Worm (Caenorhabditis elegans) whole organism, L1 larva: ENCODE results near the gene pek-1.

Experiments used
- C04F5.9 ChIP-seq: sonication (generic microtip); optimal IDR thresholded peaks from 2 replicates; lab custom pipeline; 2016; ENCODE audit warnings: missing genetic modification characterization, missing compliant biosample characterization
- C16A3.4 ChIP-seq: fragments of 150-350 bp; optimal IDR thresholded peaks from 2 replicates; lab custom pipeline; 2014; ENCODE audit warnings: missing biosample characterization, missing genetic modification characterization
- F16B12.6 ChIP-seq: fragments of 150-350 bp; optimal IDR thresholded peaks from 2 replicates; lab custom pipeline; 2014; ENCODE audit warnings: missing biosample characterization, missing genetic modification characterization
- aha-1 ChIP-seq: fragments of 150-350 bp; optimal IDR thresholded peaks from 2 replicates; lab custom pipeline; 2014; ENCODE audit warnings: missing biosample characterization, missing genetic modification characterization
- blmp-1 ChIP-seq: fragments of 150-350 bp; optimal IDR thresholded peaks from 2 replicates; lab custom pipeline; 2014; ENCODE audit warnings: missing biosample characterization, missing genetic modification characterization
- ceh-8 ChIP-seq: fragments of 200-800 bp; sonication (Bioruptor generic); optimal IDR thresholded peaks from 2 replicates; lab custom pipeline; 2018; ENCODE audit warnings: mild to moderate bottlenecking, missing genetic modification characterization, moderate library complexity, missing compliant biosample characterization
- ceh-82 ChIP-seq, 3 experiments: fragments of 150-350 bp in 1 of 3; sonication (generic microtip) in 2 of 3; optimal IDR thresholded peaks; 2 replicates each; lab custom pipeline; 2014 to 2017; ENCODE audit warnings: missing biosample characterization in 3 of 3, missing genetic modification characterization in 3 of 3
- ceh-88 ChIP-seq: fragments of 200-800 bp; sonication (Bioruptor generic); IDR thresholded peaks from 2 replicates; pipeline ENCODE4 v1.3.6; 2022; ENCODE audit warnings: missing genetic modification characterization, missing compliant biosample characterization
- dpl-1 ChIP-seq, 3 experiments: fragments of 150-350 bp in 2 of 3; sonication (generic microtip) in 1 of 3; optimal IDR thresholded peaks; 2 replicates each; lab custom pipeline; 2014 to 2017; ENCODE audit warnings: missing biosample characterization in 3 of 3, missing genetic modification characterization in 3 of 3, missing genetic modification reagents in 3 of 3
- efl-1 ChIP-seq, 4 experiments: fragments of 150-350 bp; optimal IDR thresholded peaks in 3 of 4; peaks in 1 of 4; 1 replicate in 1 of 4; 2 replicates in 3 of 4; lab custom pipeline; 2014; ENCODE audit warnings: missing biosample characterization in 2 of 4, missing genetic modification characterization in 2 of 4, missing genetic modification reagents in 2 of 4
- efl-3 ChIP-seq: fragments of 200-800 bp; sonication (Bioruptor generic); optimal IDR thresholded peaks from 2 replicates; lab custom pipeline; 2018; ENCODE audit warnings: mild to moderate bottlenecking, missing genetic modification characterization, missing compliant biosample characterization
- egl-27 ChIP-seq, 2 experiments: fragments of 150-350 bp in 1 of 2; sonication (generic microtip); optimal IDR thresholded peaks; 3 replicates each; lab custom pipeline; 2017 to 2018; ENCODE audit warnings: missing biosample characterization in 2 of 2, missing genetic modification characterization in 2 of 2, missing genetic modification reagents in 2 of 2
- elt-2 ChIP-seq: sonication (generic microtip); optimal IDR thresholded peaks from 2 replicates; lab custom pipeline; 2016; ENCODE audit warnings: missing genetic modification characterization, mild to moderate bottlenecking, inconsistent platforms, missing compliant biosample characterization, missing genetic modification reagents
- ets-5 ChIP-seq: fragments of 200-800 bp; sonication (Bioruptor generic); IDR thresholded peaks from 2 replicates; pipeline ENCODE4 v1.3.6; 2022; ENCODE audit warnings: missing genetic modification characterization, missing compliant biosample characterization
- fkh-4 ChIP-seq: sonication (generic microtip); optimal IDR thresholded peaks from 2 replicates; lab custom pipeline; 2016; ENCODE audit warnings: missing compliant biosample characterization, missing genetic modification characterization, borderline replicate concordance
- fkh-8 ChIP-seq: sonication (generic microtip); optimal IDR thresholded peaks from 2 replicates; lab custom pipeline; 2016; ENCODE audit warnings: mild to moderate bottlenecking, missing genetic modification characterization, missing compliant biosample characterization
- grh-1 ChIP-seq: fragments of 200-800 bp; sonication (Bioruptor generic); IDR thresholded peaks from 2 replicates; pipeline ENCODE4 v1.3.6; 2022; ENCODE audit warnings: missing genetic modification reagents, missing genetic modification characterization, missing compliant biosample characterization
- hlh-4 ChIP-seq: sonication (generic microtip); optimal IDR thresholded peaks from 2 replicates; lab custom pipeline; 2016; ENCODE audit warnings: mild to moderate bottlenecking, missing genetic modification characterization, missing compliant biosample characterization
- hpl-2 ChIP-seq: fragments of 150-350 bp; optimal IDR thresholded peaks from 2 replicates; lab custom pipeline; 2014; ENCODE audit warnings: missing biosample characterization, missing genetic modification reagents, missing genetic modification characterization
- isw-1 ChIP-seq: fragments of 200-800 bp; sonication (Bioruptor generic); IDR thresholded peaks from 2 replicates; pipeline ENCODE4 v1.3.6; 2022; ENCODE audit warnings: missing genetic modification characterization, missing compliant biosample characterization
- lin-13 ChIP-seq: fragments of 150-350 bp; optimal IDR thresholded peaks from 2 replicates; lab custom pipeline; 2014; ENCODE audit warnings: missing biosample characterization, missing genetic modification reagents, missing genetic modification characterization
- lin-14 ChIP-seq: fragments of 200-800 bp; sonication (Bioruptor generic); optimal IDR thresholded peaks from 2 replicates; lab custom pipeline; 2018; ENCODE audit warnings: mild to moderate bottlenecking, missing genetic modification characterization, moderate library complexity, missing compliant biosample characterization
- lin-39 ChIP-seq: fragments of 150-350 bp; optimal IDR thresholded peaks from 2 replicates; lab custom pipeline; 2014; ENCODE audit warnings: missing biosample characterization, missing genetic modification reagents, missing genetic modification characterization
- lsy-2 ChIP-seq, 2 experiments: fragments of 150-350 bp; optimal IDR thresholded peaks; 2 replicates each; lab custom pipeline; 2014; ENCODE audit warnings: missing biosample characterization in 2 of 2, missing genetic modification characterization in 2 of 2
- mab-9 ChIP-seq: fragments of 200-800 bp; sonication (Bioruptor generic); IDR thresholded peaks from 2 replicates; pipeline ENCODE4 v1.3.6; 2022; ENCODE audit warnings: missing genetic modification reagents, missing genetic modification characterization, missing compliant biosample characterization
- mdl-1 ChIP-seq, 2 experiments: fragments of 150-350 bp; optimal IDR thresholded peaks; 2 replicates each; lab custom pipeline; 2014 to 2017; ENCODE audit warnings: missing biosample characterization in 2 of 2, missing genetic modification characterization in 2 of 2, inconsistent platforms in 1 of 2
- mep-1 ChIP-seq: fragments of 150-350 bp; optimal IDR thresholded peaks from 2 replicates; lab custom pipeline; 2014; ENCODE audit warnings: missing biosample characterization, missing genetic modification characterization
- nhr-11 ChIP-seq: fragments of 150-350 bp; optimal IDR thresholded peaks from 2 replicates; lab custom pipeline; 2014; ENCODE audit warnings: missing biosample characterization, missing genetic modification characterization
- nhr-19 ChIP-seq: fragments of 200-800 bp; sonication (Bioruptor generic); conservative IDR thresholded peaks from 2 replicates; pipeline ENCODE4 v1.3.6; 2022; ENCODE audit warnings: missing genetic modification characterization, missing compliant biosample characterization
- nhr-20 ChIP-seq: sonication (generic microtip); optimal IDR thresholded peaks from 2 replicates; lab custom pipeline; 2016; ENCODE audit warnings: mild to moderate bottlenecking, missing genetic modification characterization, missing compliant biosample characterization
- nhr-237 ChIP-seq: fragments of 150-350 bp; optimal IDR thresholded peaks from 2 replicates; lab custom pipeline; 2014; ENCODE audit warnings: missing biosample characterization, missing genetic modification characterization
- nhr-28 ChIP-seq: fragments of 150-350 bp; optimal IDR thresholded peaks from 2 replicates; lab custom pipeline; 2014; ENCODE audit warnings: missing biosample characterization, missing genetic modification characterization
- nhr-47 ChIP-seq: sonication (generic microtip); optimal IDR thresholded peaks from 2 replicates; lab custom pipeline; 2016; ENCODE audit warnings: mild to moderate bottlenecking, missing genetic modification characterization, moderate library complexity, missing compliant biosample characterization
- nhr-71 ChIP-seq: sonication (generic microtip); optimal IDR thresholded peaks from 2 replicates; lab custom pipeline; 2016; ENCODE audit warnings: mild to moderate bottlenecking, missing genetic modification characterization, moderate library complexity, missing compliant biosample characterization
- nhr-84 ChIP-seq: sonication (generic microtip); optimal IDR thresholded peaks from 2 replicates; lab custom pipeline; 2017; ENCODE audit warnings: missing biosample characterization, missing genetic modification characterization
- nhr-90 ChIP-seq: sonication (generic microtip); optimal IDR thresholded peaks from 2 replicates; lab custom pipeline; 2016; ENCODE audit warnings: mild to moderate bottlenecking, missing genetic modification characterization, missing compliant biosample characterization; ENCODE audit not compliant: poor library complexity
- pag-3 ChIP-seq: sonication (generic microtip); optimal IDR thresholded peaks from 2 replicates; lab custom pipeline; 2017; ENCODE audit warnings: missing genetic modification characterization, mild to moderate bottlenecking, missing compliant biosample characterization, antibody characterized with exemption, borderline replicate concordance; ENCODE audit not compliant: insufficient read depth
- pax-3 ChIP-seq: fragments of 200-800 bp; sonication (Bioruptor generic); optimal IDR thresholded peaks from 2 replicates; lab custom pipeline; 2018; ENCODE audit warnings: mild to moderate bottlenecking, missing genetic modification characterization, moderate library complexity, missing compliant biosample characterization
- rnt-1 ChIP-seq: sonication (generic microtip); optimal IDR thresholded peaks from 2 replicates; lab custom pipeline; 2016; ENCODE audit warnings: mild to moderate bottlenecking, missing genetic modification characterization, moderate library complexity, missing compliant biosample characterization
- skn-1 ChIP-seq: fragments of 150-350 bp; optimal IDR thresholded peaks from 2 replicates; lab custom pipeline; 2014; ENCODE audit warnings: missing biosample characterization, missing genetic modification characterization
- snu-23 ChIP-seq: sonication (generic microtip); optimal IDR thresholded peaks from 2 replicates; lab custom pipeline; 2016; ENCODE audit warnings: missing genetic modification characterization, missing compliant biosample characterization
- sox-4 ChIP-seq: sonication (generic microtip); optimal IDR thresholded peaks from 2 replicates; lab custom pipeline; 2016; ENCODE audit warnings: missing genetic modification characterization, missing compliant biosample characterization
- sptf-1 ChIP-seq: fragments of 150-350 bp; optimal IDR thresholded peaks from 2 replicates; lab custom pipeline; 2014; ENCODE audit warnings: missing biosample characterization, missing genetic modification characterization
- tbx-2 ChIP-seq: sonication (generic microtip); optimal IDR thresholded peaks from 2 replicates; lab custom pipeline; 2016; ENCODE audit warnings: missing genetic modification characterization, missing compliant biosample characterization
- tlp-1 ChIP-seq: fragments of 150-350 bp; optimal IDR thresholded peaks from 2 replicates; lab custom pipeline; 2014; ENCODE audit warnings: missing biosample characterization, missing genetic modification characterization
- unc-130 ChIP-seq: fragments of 150-350 bp; optimal IDR thresholded peaks from 2 replicates; lab custom pipeline; 2017; ENCODE audit warnings: missing biosample characterization, missing genetic modification characterization, inconsistent platforms
- vab-15 ChIP-seq: sonication (generic microtip); optimal IDR thresholded peaks from 2 replicates; lab custom pipeline; 2017; ENCODE audit warnings: missing genotype, mild to moderate bottlenecking, missing genetic modification characterization, missing compliant biosample characterization
- xbp-1 ChIP-seq: sonication (generic microtip); optimal IDR thresholded peaks from 2 replicates; lab custom pipeline; 2016; ENCODE audit warnings: missing genetic modification characterization, missing compliant biosample characterization
- zip-4 ChIP-seq: fragments of 200-800 bp; sonication (Bioruptor generic); optimal IDR thresholded peaks from 2 replicates; lab custom pipeline; 2018; ENCODE audit warnings: mild to moderate bottlenecking, missing genetic modification characterization, moderate library complexity, missing compliant biosample characterization
- ztf-11 ChIP-seq, 2 experiments: sonication (generic microtip); optimal IDR thresholded peaks; 2 replicates each; lab custom pipeline; 2016 to 2017; ENCODE audit warnings: missing genetic modification characterization in 2 of 2, missing biosample characterization in 1 of 2, missing compliant biosample characterization in 1 of 2

The pek-1 gene

DNA sequence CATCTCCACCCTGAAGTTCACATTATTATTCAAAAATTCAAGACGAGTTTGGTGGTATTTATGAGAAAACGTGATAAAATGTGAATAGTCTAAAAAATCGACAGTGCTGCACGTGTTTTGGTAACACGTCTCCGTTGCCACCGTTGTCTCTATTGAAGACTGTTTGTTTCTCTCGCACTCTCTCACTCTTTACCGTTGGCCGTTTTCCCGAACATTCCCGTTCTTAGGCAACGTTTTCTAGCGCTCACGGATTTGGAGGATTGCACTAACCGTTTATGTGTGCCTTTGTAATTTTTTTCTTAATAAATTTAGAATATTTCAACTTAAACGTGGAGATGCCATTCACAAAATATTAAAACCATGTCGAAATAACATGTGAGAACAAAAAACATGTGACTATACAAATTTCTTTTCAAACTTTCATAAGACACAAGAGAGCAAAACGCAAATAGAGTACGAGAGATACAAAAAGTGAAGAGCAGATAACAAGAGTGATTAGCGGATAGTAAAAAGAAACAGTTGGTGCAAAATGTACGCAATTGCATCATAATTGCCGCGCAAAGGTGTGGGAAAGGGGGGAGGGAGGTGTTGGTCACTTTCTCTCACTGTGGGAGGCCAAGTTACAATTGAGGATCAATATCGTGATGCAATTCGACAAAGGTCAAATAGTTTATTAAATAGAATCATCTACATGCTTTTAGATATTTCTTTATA is at the start of gene pek-1:
Gene pek-1, minus strand, starts transcription at position 51 of the 714 bp plus-strand sequence.
- TF ChIP-seq tlp-1 (tag; lab: Kevin White, UChicago): no peak
- no peak for TF ChIP-seq hlh-4 (tag; lab: Kevin White, UChicago)
- TF ChIP-seq fkh-8 (tag; lab: Kevin White, UChicago): no peak
- peak in 1 of 2 experiments; percentile 91 for TF ChIP-seq mdl-1 (tag; optimal IDR thresholded peaks at IDR 0.05; lab: Kevin White, UChicago)
- no peak for TF ChIP-seq ceh-88
- TF ChIP-seq nhr-28 (tag; lab: Kevin White, UChicago): no peak
- TF ChIP-seq egl-27 (tag; optimal IDR thresholded peaks at IDR 0.05; lab: Kevin White, UChicago): no peak
- peak in 1 of 3 experiments; percentile 47 for TF ChIP-seq dpl-1 (GFP tag; optimal IDR thresholded peaks at IDR 0.05; lab: Kevin White, UChicago)
- peak; percentile 92 for TF ChIP-seq xbp-1 (tag; lab: Kevin White, UChicago)
- peak; percentile 78 for TF ChIP-seq nhr-20 (tag; lab: Kevin White, UChicago)
- peak; percentile 11 for TF ChIP-seq unc-130
- no peak for TF ChIP-seq ets-5
- TF ChIP-seq pag-3 (tag; lab: Kevin White, UChicago): no peak
- peak; percentile 18 for TF ChIP-seq nhr-11 (tag; lab: Kevin White, UChicago)
- TF ChIP-seq fkh-4 (tag; lab: Kevin White, UChicago): no peak
- no peak for TF ChIP-seq sptf-1 (tag; lab: Kevin White, UChicago)
- peak; percentile 77 for TF ChIP-seq F16B12.6 (tag; lab: Kevin White, UChicago)
- TF ChIP-seq ceh-82 (tag; optimal IDR thresholded peaks at IDR 0.05; lab: Kevin White, UChicago): peak in 2 of 3 experiments; percentile 6 to 46
- peak; percentile 10 for TF ChIP-seq C16A3.4
- TF ChIP-seq lin-14 (GFP tag; lab: Kevin White, UChicago): peak; percentile 71
- peak; percentile 60 for TF ChIP-seq nhr-19 (GFP tag; lab: Robert Waterston, UW)
- TF ChIP-seq hpl-2 (GFP tag; lab: Kevin White, UChicago): no peak
- peak; percentile 75 for TF ChIP-seq rnt-1 (tag; lab: Kevin White, UChicago)
- TF ChIP-seq nhr-84 (tag; lab: Kevin White, UChicago): no peak
- peak; percentile 52 for TF ChIP-seq elt-2 (tag; lab: Kevin White, UChicago)
- TF ChIP-seq ztf-11 (tag; optimal IDR thresholded peaks at IDR 0.05; lab: Kevin White, UChicago): peak in 1 of 2 experiments; percentile 35
- no peak for TF ChIP-seq mab-9 (GFP tag; lab: Robert Waterston, UW)
- peak; percentile 55 for TF ChIP-seq tbx-2 (tag; lab: Kevin White, UChicago)
- TF ChIP-seq nhr-47 (tag; lab: Kevin White, UChicago): peak; percentile 56
- TF ChIP-seq nhr-90: peak; percentile 55
- no peak for TF ChIP-seq isw-1 (GFP tag; lab: Robert Waterston, UW)
- peak; percentile 70 for TF ChIP-seq snu-23 (GFP tag; lab: Kevin White, UChicago)
- peak; percentile 22 for TF ChIP-seq skn-1 (tag; lab: Kevin White, UChicago)
- no peak for TF ChIP-seq C04F5.9 (tag; lab: Kevin White, UChicago)
- TF ChIP-seq nhr-237: no peak
- TF ChIP-seq vab-15 (tag; lab: Kevin White, UChicago): no peak
- TF ChIP-seq blmp-1: peak; percentile 96
- TF ChIP-seq lsy-2 (tag; optimal IDR thresholded peaks at IDR 0.05; lab: Kevin White, UChicago): peak; percentile 47 to 59
- peak; percentile 70 for TF ChIP-seq mep-1
- peak; percentile 5 to 12 for TF ChIP-seq efl-1 (optimal IDR thresholded peaks at IDR 0.05; lab: Kevin White, UChicago)
- peak; percentile 4 to 95 for TF ChIP-seq efl-1 (GFP tag; optimal IDR thresholded peaks at IDR 0.05 in 1 of 2; lab: Kevin White, UChicago)
- TF ChIP-seq pax-3 (tag; lab: Kevin White, UChicago): no peak
- peak; percentile 29 for TF ChIP-seq lin-13 (GFP tag; lab: Kevin White, UChicago)
- TF ChIP-seq efl-3 (GFP tag; lab: Kevin White, UChicago): no peak
- TF ChIP-seq nhr-71 (tag; lab: Kevin White, UChicago): peak; percentile 88
- no peak for TF ChIP-seq ceh-8 (GFP tag; lab: Kevin White, UChicago)
- 0 out of 2 replicates have a peak, but pooled peaks have one; percentile 12 for TF ChIP-seq grh-1
- TF ChIP-seq sox-4: no peak
- TF ChIP-seq aha-1 (tag; lab: Kevin White, UChicago): no peak
- TF ChIP-seq lin-39 (tag; lab: Kevin White, UChicago): peak; percentile 73
- no peak for TF ChIP-seq zip-4
